Worm (Caenorhabditis elegans) whole organism, L1 larva: ENCODE results near the gene ZC513.3.

Experiments used
- ceh-8 ChIP-seq: fragments of 200-800 bp; sonication (Bioruptor generic); optimal IDR thresholded peaks from 2 replicates; lab custom pipeline; 2018; ENCODE audit warnings: mild to moderate bottlenecking, missing genetic modification characterization, moderate library complexity, missing compliant biosample characterization
- ceh-82 ChIP-seq, 3 experiments: fragments of 150-350 bp in 1 of 3; sonication (generic microtip) in 2 of 3; optimal IDR thresholded peaks; 2 replicates each; lab custom pipeline; 2014 to 2017; ENCODE audit warnings: missing biosample characterization in 3 of 3, missing genetic modification characterization in 3 of 3
- elt-3 ChIP-seq, 6 experiments: fragments of 150-350 bp in 1 of 6; sonication (generic microtip); optimal IDR thresholded peaks; 2 replicates each; lab custom pipeline; 2017 to 2018; ENCODE audit warnings: missing biosample characterization in 6 of 6, missing genetic modification characterization in 6 of 6, inconsistent platforms in 1 of 6
- fkh-10 ChIP-seq: sonication (generic microtip); optimal IDR thresholded peaks from 2 replicates; lab custom pipeline; 2017; ENCODE audit warnings: missing biosample characterization, missing genetic modification reagents, missing genetic modification characterization
- hlh-4 ChIP-seq: sonication (generic microtip); optimal IDR thresholded peaks from 2 replicates; lab custom pipeline; 2016; ENCODE audit warnings: mild to moderate bottlenecking, missing genetic modification characterization, missing compliant biosample characterization
- irx-1 ChIP-seq: sonication (generic microtip); optimal IDR thresholded peaks from 2 replicates; lab custom pipeline; 2016; ENCODE audit warnings: missing genetic modification characterization, missing compliant biosample characterization
- isw-1 ChIP-seq: fragments of 200-800 bp; sonication (Bioruptor generic); IDR thresholded peaks from 2 replicates; pipeline ENCODE4 v1.3.6; 2022; ENCODE audit warnings: missing genetic modification characterization, missing compliant biosample characterization
- jun-1 ChIP-seq: fragments of 150-350 bp; optimal IDR thresholded peaks from 2 replicates; lab custom pipeline; 2014; ENCODE audit warnings: missing biosample characterization, missing genetic modification reagents, missing genetic modification characterization
- lin-35 ChIP-seq, 2 experiments: fragments of 150-350 bp; optimal IDR thresholded peaks; 2 replicates each; lab custom pipeline; 2014; ENCODE audit warnings: missing biosample characterization in 2 of 2, missing genetic modification characterization in 2 of 2, missing genetic modification reagents in 2 of 2
- nhr-237 ChIP-seq: fragments of 150-350 bp; optimal IDR thresholded peaks from 2 replicates; lab custom pipeline; 2014; ENCODE audit warnings: missing biosample characterization, missing genetic modification characterization
- pag-3 ChIP-seq: sonication (generic microtip); optimal IDR thresholded peaks from 2 replicates; lab custom pipeline; 2017; ENCODE audit warnings: missing genetic modification characterization, mild to moderate bottlenecking, missing compliant biosample characterization, antibody characterized with exemption, borderline replicate concordance; ENCODE audit not compliant: insufficient read depth
- unc-62 ChIP-seq: fragments of 150-350 bp; optimal IDR thresholded peaks from 2 replicates; lab custom pipeline; 2014; ENCODE audit warnings: missing biosample characterization, missing genetic modification reagents, missing genetic modification characterization
- zag-1 ChIP-seq: fragments of 150-350 bp; optimal IDR thresholded peaks from 2 replicates; lab custom pipeline; 2014; ENCODE audit warnings: missing biosample characterization, missing genetic modification characterization
- ztf-4 ChIP-seq: fragments of 150-350 bp; optimal IDR thresholded peaks from 2 replicates; lab custom pipeline; 2014; ENCODE audit warnings: missing biosample characterization, missing genetic modification characterization

- no peak for TF ChIP-seq hlh-4 (tag; lab: Kevin White, UChicago)
- no peak for TF ChIP-seq ceh-82 (tag; optimal IDR thresholded peaks at IDR 0.05; lab: Kevin White, UChicago)
- TF ChIP-seq jun-1: no peak
- TF ChIP-seq pag-3 (tag; lab: Kevin White, UChicago): no peak
- TF ChIP-seq irx-1 (tag; lab: Kevin White, UChicago): no peak
- TF ChIP-seq ztf-4 (tag; lab: Kevin White, UChicago): no peak
- no peak for TF ChIP-seq zag-1 (tag; lab: Kevin White, UChicago)
- TF ChIP-seq elt-3 (tag; optimal IDR thresholded peaks at IDR 0.05; lab: Kevin White, UChicago): no peak
- no peak for TF ChIP-seq unc-62
- no peak for TF ChIP-seq ceh-8
- TF ChIP-seq isw-1 (GFP tag; lab: Robert Waterston, UW): no peak
- TF ChIP-seq lin-35 (GFP tag; optimal IDR thresholded peaks at IDR 0.05; lab: Kevin White, UChicago): no peak
- TF ChIP-seq nhr-237 (tag; lab: Kevin White, UChicago): no peak
- no peak for TF ChIP-seq fkh-10 (GFP tag; lab: Kevin White, UChicago)
Measured at ce11 chrV:8051851-8052250, 5.0 kb downstream of the ZC513.3 start, which contains the start of gene sth-1.
